Fruit fly (Drosophila melanogaster): ENCODE results near the gene CG9130.

dm6 chr3L:1235426-1235825, 16.4 kb upstream of the CG9130 start, which contains the start of gene galene:
- TF ChIP-seq CG8478 (optimal IDR thresholded peaks at IDR 0.05) = no peak
- no peak for TF ChIP-seq usp (GFP tag; optimal IDR thresholded peaks at IDR 0.05)
